Worm (Caenorhabditis elegans) whole organism, late embryonic: ENCODE results near the gene F53H2.3.

Experiments
- ama-1 ChIP-seq: fragments of 150-350 bp; optimal IDR thresholded peaks from 2 replicates; lab custom pipeline; 2014
- ceh-34 ChIP-seq: sonication (generic microtip); optimal IDR thresholded peaks from 2 replicates; lab custom pipeline; 2016; ENCODE audit warnings: mild to moderate bottlenecking, missing genetic modification characterization, missing compliant biosample characterization
- dve-1 ChIP-seq: sonication (generic microtip); optimal IDR thresholded peaks from 2 replicates; lab custom pipeline; 2017; ENCODE audit warnings: antibody characterized with exemption, mild to moderate bottlenecking, missing genetic modification characterization, missing compliant biosample characterization
- elt-2 ChIP-seq: sonication (generic microtip); optimal IDR thresholded peaks from 2 replicates; lab custom pipeline; 2016; ENCODE audit warnings: missing genetic modification reagents, missing genetic modification characterization, missing compliant biosample characterization
- hlh-13 ChIP-seq: fragments of 200-800 bp; sonication (Bioruptor generic); optimal IDR thresholded peaks from 2 replicates; lab custom pipeline; 2018; ENCODE audit warnings: mild to moderate bottlenecking, missing genetic modification characterization, missing compliant biosample characterization
- hlh-6 ChIP-seq: sonication (generic microtip); optimal IDR thresholded peaks from 2 replicates; lab custom pipeline; 2016; ENCODE audit warnings: missing genotype, missing genetic modification characterization, missing compliant biosample characterization
- nhr-11 ChIP-seq: fragments of 150-350 bp; optimal IDR thresholded peaks from 2 replicates; lab custom pipeline; 2014; ENCODE audit warnings: missing biosample characterization, missing genetic modification characterization
- pha-2 ChIP-seq: sonication (generic microtip); optimal IDR thresholded peaks from 2 replicates; lab custom pipeline; 2017; ENCODE audit warnings: mild to moderate bottlenecking, missing genetic modification characterization, missing compliant biosample characterization
- pha-4 ChIP-seq: fragments of 150-350 bp; optimal IDR thresholded peaks from 2 replicates; lab custom pipeline; 2018; ENCODE audit warnings: missing biosample characterization, missing genetic modification reagents, missing genetic modification characterization
- rnt-1 ChIP-seq: sonication (generic microtip); optimal IDR thresholded peaks from 2 replicates; lab custom pipeline; 2016; ENCODE audit warnings: missing genetic modification characterization, missing compliant biosample characterization
- tbx-2 ChIP-seq: sonication (generic microtip); optimal IDR thresholded peaks from 2 replicates; lab custom pipeline; 2016; ENCODE audit warnings: missing genetic modification characterization, missing compliant biosample characterization

ce11 chrV:20406817-20407216 is 4.7 kb downstream of the F53H2.3 start:
- TF ChIP-seq ama-1 (lab: Kevin White, UChicago) (no peak), nhr-11 (tag; lab: Kevin White, UChicago) (no peak), hlh-6 (no peak), pha-4 (tag; lab: Kevin White, UChicago) (no peak), dve-1 (tag; lab: Kevin White, UChicago) (no peak), ceh-34 (tag; lab: Kevin White, UChicago) (no peak), hlh-13 (GFP tag; lab: Kevin White, UChicago) (no peak), elt-2 (tag; lab: Kevin White, UChicago) (no peak), pha-2 (tag; lab: Kevin White, UChicago) (no peak), tbx-2 (no peak), rnt-1 (tag; lab: Kevin White, UChicago) (no peak)
